Fruit fly (Drosophila melanogaster) whole organism, prepupa: ENCODE measurements around the gene Smg5.
A peak's percentile ranks its signal among the peaks of the same experiment; 100 is the strongest.

ENCODE experiments used
- CG11294 ChIP-seq: fragments of 200-800 bp; sonication (Bioruptor generic); IDR thresholded peaks from 2 replicates; pipeline ENCODE4 v1.3.6; 2022; ENCODE audit warnings: missing biosample characterization, missing genetic modification characterization
- CG11902 ChIP-seq: fragments of 200-800 bp; sonication (Bioruptor generic); optimal IDR thresholded peaks from 3 replicates; lab custom pipeline; 2016; ENCODE audit warnings: missing biosample characterization, missing genetic modification characterization
- CG1621 ChIP-seq: fragments of 200-800 bp; sonication (Bioruptor generic); optimal IDR thresholded peaks from 3 replicates; lab custom pipeline; 2018; ENCODE audit warnings: missing biosample characterization, mild to moderate bottlenecking, missing genetic modification characterization
- CG16779 ChIP-seq: fragments of 200-800 bp; sonication (Bioruptor generic); optimal IDR thresholded peaks from 3 replicates; lab custom pipeline; 2017; ENCODE audit warnings: missing biosample characterization, mild to moderate bottlenecking, missing genetic modification characterization
- CG31627 ChIP-seq: fragments of 200-800 bp; sonication (Bioruptor generic); optimal IDR thresholded peaks from 3 replicates; lab custom pipeline; 2016; ENCODE audit warnings: missing biosample characterization, missing genetic modification characterization
- CG32006 ChIP-seq: fragments of 200-800 bp; sonication (Bioruptor generic); optimal IDR thresholded peaks from 3 replicates; lab custom pipeline; 2017; ENCODE audit warnings: missing biosample characterization, mild to moderate bottlenecking, missing genetic modification characterization
- CG34406 ChIP-seq: fragments of 200-800 bp; sonication (Bioruptor generic); optimal IDR thresholded peaks from 3 replicates; lab custom pipeline; 2016; ENCODE audit warnings: missing biosample characterization, missing genetic modification characterization
- CG4318 ChIP-seq: fragments of 200-800 bp; sonication (Bioruptor generic); optimal IDR thresholded peaks from 3 replicates; lab custom pipeline; 2017; ENCODE audit warnings: missing biosample characterization, mild to moderate bottlenecking, missing genetic modification characterization
- CG6163 ChIP-seq: fragments of 200-800 bp; sonication (Bioruptor generic); IDR thresholded peaks from 3 replicates; pipeline ENCODE4 v1.3.6; 2022; ENCODE audit warnings: missing biosample characterization, missing genetic modification characterization
- CG6792 ChIP-seq: fragments of 200-800 bp; sonication (Bioruptor generic); optimal IDR thresholded peaks from 3 replicates; lab custom pipeline; 2016; ENCODE audit warnings: missing biosample characterization, missing genetic modification characterization
- CG6808 ChIP-seq: fragments of 200-800 bp; sonication (Bioruptor generic); optimal IDR thresholded peaks from 3 replicates; lab custom pipeline; 2017; ENCODE audit warnings: missing biosample characterization, missing genetic modification characterization, mild to moderate bottlenecking, moderate library complexity, missing genetic modification reagents
- CG7368 ChIP-seq: fragments of 200-800 bp; sonication (Bioruptor generic); optimal IDR thresholded peaks from 3 replicates; lab custom pipeline; 2016; ENCODE audit warnings: missing biosample characterization, missing genetic modification characterization
- CG8119 ChIP-seq: fragments of 200-800 bp; sonication (Bioruptor generic); IDR thresholded peaks from 3 replicates; pipeline ENCODE4 v1.3.6; 2022; ENCODE audit warnings: missing biosample characterization, missing genetic modification characterization
- CG8319 ChIP-seq: fragments of 200-800 bp; sonication (Bioruptor generic); optimal IDR thresholded peaks from 3 replicates; lab custom pipeline; 2016; ENCODE audit warnings: missing biosample characterization, missing genetic modification characterization
- CG8632 ChIP-seq: fragments of 200-800 bp; sonication (Bioruptor generic); optimal IDR thresholded peaks from 3 replicates; lab custom pipeline; 2016; ENCODE audit warnings: missing biosample characterization, missing genetic modification characterization
- Eip75B ChIP-seq: fragments of 200-800 bp; sonication (Bioruptor generic); optimal IDR thresholded peaks from 3 replicates; lab custom pipeline; 2016; ENCODE audit warnings: missing biosample characterization, missing genetic modification characterization
- Eip78C ChIP-seq: fragments of 200-800 bp; sonication (Bioruptor generic); peaks from one replicate; lab custom pipeline; 2016; ENCODE audit warnings: missing biosample characterization, missing genetic modification characterization
- Eip93F ChIP-seq: fragments of 200-800 bp; sonication (Bioruptor generic); optimal IDR thresholded peaks from 2 replicates; lab custom pipeline; 2016; ENCODE audit warnings: missing biosample characterization, mild to moderate bottlenecking, missing genetic modification characterization
- Hr38 ChIP-seq: sonication (Bioruptor generic); optimal IDR thresholded peaks from 2 replicates; lab custom pipeline; 2016; ENCODE audit warnings: missing biosample characterization, missing genetic modification characterization
- Lpt ChIP-seq: fragments of 200-800 bp; sonication (Bioruptor generic); optimal IDR thresholded peaks from 3 replicates; lab custom pipeline; 2016; ENCODE audit warnings: missing biosample characterization, missing genetic modification characterization
- Met ChIP-seq: fragments of 200-800 bp; sonication (Bioruptor generic); optimal IDR thresholded peaks from 3 replicates; lab custom pipeline; 2016; ENCODE audit warnings: missing biosample characterization, missing genetic modification characterization
- OdsH ChIP-seq: fragments of 200-800 bp; sonication (Bioruptor generic); optimal IDR thresholded peaks from 3 replicates; lab custom pipeline; 2016; ENCODE audit warnings: missing biosample characterization, missing genetic modification characterization
- Smox ChIP-seq: fragments of 200-800 bp; sonication (Bioruptor generic); optimal IDR thresholded peaks from 3 replicates; lab custom pipeline; 2016; ENCODE audit warnings: missing biosample characterization, missing genetic modification characterization
- Sox102F ChIP-seq: fragments of 200-800 bp; sonication (Bioruptor generic); optimal IDR thresholded peaks from 2 replicates; lab custom pipeline; 2016; ENCODE audit warnings: missing biosample characterization, mild to moderate bottlenecking, missing genetic modification characterization
- Sox14 ChIP-seq: fragments of 200-800 bp; sonication (Bioruptor generic); optimal IDR thresholded peaks from 3 replicates; lab custom pipeline; 2016; ENCODE audit warnings: missing biosample characterization, missing genetic modification characterization
- Sox15 ChIP-seq: fragments of 200-800 bp; sonication (Bioruptor generic); optimal IDR thresholded peaks from 3 replicates; lab custom pipeline; 2016; ENCODE audit warnings: missing biosample characterization, missing genetic modification characterization
- achi ChIP-seq: fragments of 200-800 bp; sonication (Bioruptor generic); optimal IDR thresholded peaks from 3 replicates; lab custom pipeline; 2016; ENCODE audit warnings: missing biosample characterization, missing genetic modification characterization
- cyc ChIP-seq: fragments of 200-800 bp; sonication (Bioruptor generic); optimal IDR thresholded peaks from 3 replicates; lab custom pipeline; 2016; ENCODE audit warnings: missing biosample characterization, missing genetic modification characterization
- dac ChIP-seq: fragments of 200-800 bp; sonication (Bioruptor generic); optimal IDR thresholded peaks from 2 replicates; lab custom pipeline; 2017; ENCODE audit warnings: missing biosample characterization, mild to moderate bottlenecking, missing genetic modification characterization
- dsx ChIP-seq: fragments of 200-800 bp; optimal IDR thresholded peaks from 3 replicates; lab custom pipeline; 2019; ENCODE audit warnings: missing biosample characterization, mild to moderate bottlenecking, missing genetic modification characterization, moderate library complexity; ENCODE audit not compliant: poor library complexity, severe bottlenecking
- eg ChIP-seq: fragments of 200-800 bp; sonication (Bioruptor generic); IDR thresholded peaks from 3 replicates; pipeline ENCODE4 v1.3.6; 2022; ENCODE audit warnings: missing biosample characterization, missing genetic modification characterization
- esn ChIP-seq: fragments of 200-800 bp; sonication (Bioruptor generic); optimal IDR thresholded peaks from 2 replicates; lab custom pipeline; 2016; ENCODE audit warnings: missing biosample characterization, mild to moderate bottlenecking, missing genetic modification characterization, moderate library complexity
- fd59A ChIP-seq: fragments of 200-800 bp; sonication (Bioruptor generic); optimal IDR thresholded peaks from 2 replicates; lab custom pipeline; 2017; ENCODE audit warnings: missing biosample characterization, mild to moderate bottlenecking, missing genetic modification characterization, missing genetic modification reagents
- fd85E ChIP-seq: fragments of 200-800 bp; sonication (Bioruptor generic); optimal IDR thresholded peaks from 3 replicates; lab custom pipeline; 2016; ENCODE audit warnings: missing biosample characterization, missing genetic modification characterization
- fkh ChIP-seq: fragments of 200-800 bp; sonication (Bioruptor generic); optimal IDR thresholded peaks from 3 replicates; lab custom pipeline; 2017; ENCODE audit warnings: missing biosample characterization, mild to moderate bottlenecking, missing genetic modification characterization, moderate library complexity
- net ChIP-seq: fragments of 200-800 bp; sonication (Bioruptor generic); optimal IDR thresholded peaks from 3 replicates; lab custom pipeline; 2016; ENCODE audit warnings: missing biosample characterization, missing genetic modification characterization
- pdm3 ChIP-seq: fragments of 200-800 bp; sonication (Bioruptor generic); optimal IDR thresholded peaks from 3 replicates; lab custom pipeline; 2016; ENCODE audit warnings: missing biosample characterization, missing genetic modification characterization
- salr ChIP-seq, 2 experiments: fragments of 200-800 bp; sonication (Bioruptor generic); optimal IDR thresholded peaks; 3 replicates each; lab custom pipeline; 2016 to 2018; ENCODE audit warnings: missing biosample characterization in 2 of 2, missing genetic modification characterization in 2 of 2, mild to moderate bottlenecking in 1 of 2
- spab ChIP-seq: fragments of 200-800 bp; sonication (Bioruptor generic); optimal IDR thresholded peaks from 2 replicates; lab custom pipeline; 2017; ENCODE audit warnings: missing biosample characterization, mild to moderate bottlenecking, missing genetic modification characterization, missing genetic modification reagents
- ss ChIP-seq, 2 experiments: fragments of 200-800 bp; sonication (Bioruptor generic); optimal IDR thresholded peaks; 2 replicates in 1 of 2; 3 replicates in 1 of 2; lab custom pipeline; 2017 to 2018; ENCODE audit warnings: mild to moderate bottlenecking in 2 of 2, missing biosample characterization in 2 of 2, missing genetic modification characterization in 2 of 2, moderate library complexity in 1 of 2
- svp ChIP-seq: fragments of 200-800 bp; sonication (Bioruptor generic); peaks from one replicate; lab custom pipeline; 2016; ENCODE audit warnings: missing biosample characterization, missing genetic modification characterization
- vri ChIP-seq: fragments of 200-800 bp; sonication (Bioruptor generic); optimal IDR thresholded peaks from 3 replicates; lab custom pipeline; 2016; ENCODE audit warnings: missing biosample characterization, mild to moderate bottlenecking, missing genetic modification characterization

Smg5 gene

dm6 chr2L:13878801-13879200 is 25.7 kb downstream of the Smg5 start (continued):
- TF ChIP-seq CG1621 (tag; lab: Kevin White, UChicago) = no peak
- TF ChIP-seq CG11902 (GFP tag; lab: Kevin White, UChicago) = no peak
- peak; percentile 39 for TF ChIP-seq dsx (GFP tag; lab: Kevin White, UChicago)
- TF ChIP-seq Sox102F (GFP tag; lab: Kevin White, UChicago) = peak; percentile 3
- no peak for TF ChIP-seq fd59A
- peak; percentile 18 for TF ChIP-seq CG7368 (GFP tag; lab: Kevin White, UChicago)
- no peak for TF ChIP-seq Hr38 (GFP tag; lab: Kevin White, UChicago)
- TF ChIP-seq ss (GFP tag; optimal IDR thresholded peaks at IDR 0.05; lab: Kevin White, UChicago) = peak; percentile 12 to 25
- no peak for TF ChIP-seq CG6792 (GFP tag; lab: Kevin White, UChicago)
- TF ChIP-seq svp (GFP tag; lab: Kevin White, UChicago) = peak; percentile 44
- TF ChIP-seq dac = no peak
- no peak for TF ChIP-seq CG11294 (GFP tag; lab: Robert Waterston, UW)
- TF ChIP-seq Smox = no peak
- TF ChIP-seq CG8632 (GFP tag; lab: Kevin White, UChicago) = no peak
- TF ChIP-seq Eip93F = no peak
- TF ChIP-seq Met (GFP tag; lab: Kevin White, UChicago) = no peak
- TF ChIP-seq Eip75B = no peak
- TF ChIP-seq achi (GFP tag; lab: Kevin White, UChicago) = no peak
- TF ChIP-seq CG8319 = no peak
- TF ChIP-seq CG31627 = no peak
- TF ChIP-seq CG32006 (GFP tag; lab: Kevin White, UChicago) = no peak
- peak; percentile 48 for TF ChIP-seq fkh
- TF ChIP-seq vri (GFP tag; lab: Kevin White, UChicago) = peak; percentile 71
- no peak for TF ChIP-seq salr (GFP tag; optimal IDR thresholded peaks at IDR 0.05; lab: Kevin White, UChicago)
- no peak for TF ChIP-seq Sox14 (GFP tag; lab: Kevin White, UChicago)
- TF ChIP-seq CG16779 (tag; lab: Kevin White, UChicago) = peak; percentile 30
- TF ChIP-seq fd85E (GFP tag; lab: Kevin White, UChicago) = no peak
- TF ChIP-seq CG4318 (GFP tag; lab: Kevin White, UChicago) = no peak
- TF ChIP-seq Lpt (GFP tag; lab: Kevin White, UChicago) = no peak
- TF ChIP-seq esn (GFP tag; lab: Kevin White, UChicago) = peak; percentile 12
- no peak for TF ChIP-seq spab (GFP tag; lab: Kevin White, UChicago)
- TF ChIP-seq CG6163 (GFP tag; lab: Robert Waterston, UW) = peak; percentile 41; the same call in 2 of the 3 replicates
- no peak for TF ChIP-seq pdm3 (GFP tag; lab: Kevin White, UChicago)
- TF ChIP-seq, all 60 proteins: peak for 17

DNA sequence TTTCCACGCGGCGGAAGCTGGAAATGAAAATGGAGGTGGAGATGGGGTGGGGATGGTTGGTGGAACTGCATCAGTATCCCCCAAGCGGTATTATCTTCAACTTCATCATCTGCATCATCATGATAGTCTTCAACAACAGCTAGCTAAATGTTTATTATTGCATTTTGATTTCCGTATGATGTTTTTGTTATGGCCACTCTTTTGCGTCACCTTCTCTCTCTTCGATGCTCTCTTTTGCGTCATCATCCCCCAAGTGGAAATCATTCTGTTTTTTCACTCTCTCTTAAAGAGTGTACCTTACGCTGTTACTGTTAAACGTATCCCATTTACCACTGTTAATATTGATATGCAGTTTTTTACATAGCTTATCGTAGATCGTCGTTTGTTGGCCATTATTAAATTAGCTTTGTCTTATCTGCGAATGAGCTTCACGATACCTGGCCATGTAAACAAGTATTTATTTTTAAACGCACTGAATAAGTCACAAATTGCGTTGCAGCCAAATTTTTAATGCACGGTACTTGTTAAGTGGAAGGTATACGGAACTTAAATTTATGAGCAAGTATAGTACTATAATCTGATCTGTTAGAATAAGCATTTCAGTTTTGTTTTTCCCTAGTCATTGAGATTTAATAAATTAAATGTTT is 26.4 kb downstream of the Smg5 start:
- peak; percentile 81 for TF ChIP-seq Eip78C (GFP tag; lab: Kevin White, UChicago)
- peak; percentile 3 for TF ChIP-seq vri (GFP tag; lab: Kevin White, UChicago)
- TF ChIP-seq dsx (GFP tag; lab: Kevin White, UChicago) = no peak

DNA sequence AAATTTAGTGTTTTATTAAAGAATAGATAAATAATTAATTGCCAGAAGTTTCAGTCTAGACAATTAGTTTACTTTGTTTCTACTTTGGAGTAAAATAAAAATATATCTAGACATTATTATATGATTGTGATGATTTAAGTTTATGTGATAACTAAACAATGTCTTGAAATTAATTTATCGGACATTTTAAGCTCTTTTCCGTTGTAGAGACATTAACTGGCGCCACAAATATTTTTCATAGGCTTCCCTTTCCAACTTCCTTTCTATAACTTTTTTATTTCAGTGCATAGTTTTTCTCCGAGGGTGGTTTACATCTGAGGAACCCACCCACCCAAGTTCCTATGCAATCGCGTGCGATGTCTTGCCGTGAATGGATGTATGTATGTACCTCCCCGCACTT is 27.8 kb downstream of the Smg5 start:
- TF ChIP-seq esn (GFP tag; lab: Kevin White, UChicago) (peak; percentile 4), Eip78C (GFP tag; lab: Kevin White, UChicago) (peak; percentile 46), pdm3 (GFP tag; lab: Kevin White, UChicago) (no peak), OdsH (peak; percentile 3)

DNA sequence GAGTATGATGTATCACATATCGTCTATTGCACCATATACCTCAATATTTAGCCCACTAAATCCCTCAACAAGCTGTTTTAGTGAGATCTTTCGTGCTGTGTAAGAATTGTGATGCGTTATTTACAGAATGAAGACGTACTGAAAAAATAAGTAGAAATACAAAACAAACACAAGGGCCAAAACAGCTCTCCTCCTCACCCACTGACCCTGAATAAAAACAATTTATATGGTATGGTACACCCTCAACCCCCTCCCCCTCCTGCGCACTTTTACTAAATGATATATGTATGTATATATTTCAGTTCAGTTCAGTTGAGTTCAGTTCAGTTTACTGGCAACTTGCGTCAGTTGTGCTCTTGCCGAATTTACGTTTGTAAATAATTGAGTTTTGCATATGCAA is 31.3 kb downstream of the Smg5 start:
- no peak for TF ChIP-seq eg
- TF ChIP-seq OdsH = no peak
- TF ChIP-seq fd59A = no peak
- no peak for TF ChIP-seq Sox15 (GFP tag; lab: Kevin White, UChicago)
- no peak for TF ChIP-seq CG34406 (GFP tag; lab: Kevin White, UChicago)
- no peak for TF ChIP-seq CG4318 (GFP tag; lab: Kevin White, UChicago)
- no peak for TF ChIP-seq CG6808
- no peak for TF ChIP-seq dac
- TF ChIP-seq esn (GFP tag; lab: Kevin White, UChicago) = no peak
- no peak for TF ChIP-seq CG8119 (GFP tag; lab: Robert Waterston, UW)
- TF ChIP-seq cyc = no peak
- TF ChIP-seq Met (GFP tag; lab: Kevin White, UChicago) = no peak
- TF ChIP-seq CG8632 (GFP tag; lab: Kevin White, UChicago) = no peak
- TF ChIP-seq CG16779 (tag; lab: Kevin White, UChicago) = no peak
- TF ChIP-seq net (GFP tag; lab: Kevin White, UChicago) = no peak
- no peak for TF ChIP-seq Sox102F (GFP tag; lab: Kevin White, UChicago)
- TF ChIP-seq CG32006 (GFP tag; lab: Kevin White, UChicago) = no peak
- TF ChIP-seq dsx (GFP tag; lab: Kevin White, UChicago) = no peak
- no peak for TF ChIP-seq CG1621 (tag; lab: Kevin White, UChicago)
